Worm (Caenorhabditis elegans) whole organism, young adult: ENCODE measurements around the gene grl-31.

Source experiments
- F23B12.7 ChIP-seq: sonication (generic microtip); optimal IDR thresholded peaks from 2 replicates; lab custom pipeline; 2017; ENCODE audit warnings: missing genetic modification characterization, mild to moderate bottlenecking, missing compliant biosample characterization, antibody characterized with exemption, moderate library complexity; ENCODE audit not compliant: insufficient read depth
- F52B5.7 ChIP-seq: sonication (generic microtip); optimal IDR thresholded peaks from 2 replicates; lab custom pipeline; 2016; ENCODE audit warnings: mild to moderate bottlenecking, missing genetic modification characterization, missing compliant biosample characterization
- T26A5.8 ChIP-seq: sonication (generic microtip); optimal IDR thresholded peaks from 2 replicates; lab custom pipeline; 2016; ENCODE audit warnings: missing genetic modification characterization, missing compliant biosample characterization
- Y79H2A.3 ChIP-seq: fragments of 200-800 bp; sonication (Bioruptor generic); conservative IDR thresholded peaks from 2 replicates; pipeline ENCODE4 v1.3.6; 2022; ENCODE audit warnings: missing genetic modification reagents, missing genetic modification characterization, missing compliant biosample characterization
- ZK185.1 ChIP-seq: sonication (generic microtip); optimal IDR thresholded peaks from 2 replicates; lab custom pipeline; 2016; ENCODE audit warnings: mild to moderate bottlenecking, missing genetic modification characterization, missing compliant biosample characterization; ENCODE audit not compliant: poor library complexity, severe bottlenecking
- athp-1 ChIP-seq: sonication (generic microtip); optimal IDR thresholded peaks from 2 replicates; lab custom pipeline; 2017; ENCODE audit warnings: mild to moderate bottlenecking, missing genetic modification characterization, missing compliant biosample characterization
- attf-5 ChIP-seq: fragments of 200-800 bp; sonication (Bioruptor generic); optimal IDR thresholded peaks from 2 replicates; lab custom pipeline; 2018; ENCODE audit warnings: mild to moderate bottlenecking, missing genetic modification characterization, missing compliant biosample characterization
- bed-1 ChIP-seq: fragments of 200-800 bp; sonication (Bioruptor generic); IDR thresholded peaks from 2 replicates; pipeline ENCODE4 v1.3.6; 2022; ENCODE audit warnings: missing genetic modification reagents, missing genetic modification characterization, missing compliant biosample characterization
- cebp-2 ChIP-seq: fragments of 200-800 bp; sonication (Bioruptor generic); IDR thresholded peaks from 2 replicates; pipeline ENCODE4 v1.3.6; 2022; ENCODE audit warnings: missing genetic modification characterization, missing compliant biosample characterization
- ceh-100 ChIP-seq: fragments of 200-800 bp; sonication (Bioruptor generic); IDR thresholded peaks from 2 replicates; pipeline ENCODE4 v1.3.6; 2022; ENCODE audit warnings: missing genetic modification reagents, missing genetic modification characterization, missing compliant biosample characterization
- ceh-27 ChIP-seq: fragments of 200-800 bp; sonication (Bioruptor generic); optimal IDR thresholded peaks from 2 replicates; lab custom pipeline; 2018; ENCODE audit warnings: mild to moderate bottlenecking, missing genetic modification characterization, moderate library complexity, missing compliant biosample characterization
- ceh-58 ChIP-seq: fragments of 200-800 bp; sonication (Bioruptor generic); IDR thresholded peaks from 2 replicates; pipeline ENCODE4 v1.3.6; 2022; ENCODE audit warnings: missing genetic modification characterization, missing compliant biosample characterization
- dpl-1 ChIP-seq: fragments of 150-350 bp; optimal IDR thresholded peaks from 2 replicates; lab custom pipeline; 2014; ENCODE audit warnings: missing biosample characterization, missing genetic modification reagents, missing genetic modification characterization
- efl-1 ChIP-seq: fragments of 150-350 bp; optimal IDR thresholded peaks from 2 replicates; lab custom pipeline; 2014; ENCODE audit warnings: missing biosample characterization, missing genetic modification reagents, missing genetic modification characterization
- fkh-3 ChIP-seq: sonication (generic microtip); optimal IDR thresholded peaks from 2 replicates; lab custom pipeline; 2016; ENCODE audit warnings: mild to moderate bottlenecking, missing genetic modification characterization, missing compliant biosample characterization
- him-1 ChIP-seq: sonication (generic microtip); optimal IDR thresholded peaks from 2 replicates; lab custom pipeline; 2016; ENCODE audit warnings: missing genotype, missing genetic modification reagents, missing genetic modification characterization, missing compliant biosample characterization
- hlh-26 ChIP-seq: fragments of 200-800 bp; sonication (Bioruptor generic); conservative IDR thresholded peaks from 2 replicates; pipeline ENCODE4 v1.3.6; 2022; ENCODE audit warnings: missing genetic modification reagents, missing genetic modification characterization, missing compliant biosample characterization
- hrde-1 ChIP-seq: sonication (generic microtip); optimal IDR thresholded peaks from 2 replicates; lab custom pipeline; 2016; ENCODE audit warnings: missing genetic modification characterization, mild to moderate bottlenecking, missing compliant biosample characterization, moderate library complexity, missing genotype, missing genetic modification reagents, borderline replicate concordance
- lag-1 ChIP-seq: fragments of 200-800 bp; sonication (Bioruptor generic); IDR thresholded peaks from 2 replicates; pipeline ENCODE4 v1.3.6; 2022; ENCODE audit warnings: missing genetic modification reagents, missing genetic modification characterization, missing compliant biosample characterization
- let-607 ChIP-seq, 2 experiments: fragments of 200-800 bp in 1 of 2; sonication (Bioruptor generic) in 1 of 2; sonication (generic microtip) in 1 of 2; optimal IDR thresholded peaks; 2 replicates each; lab custom pipeline; 2016 to 2018; ENCODE audit warnings: mild to moderate bottlenecking in 2 of 2, missing compliant biosample characterization in 2 of 2, missing genetic modification characterization in 2 of 2, moderate library complexity in 2 of 2, missing genotype in 1 of 2
- lsl-1 ChIP-seq: fragments of 200-800 bp; sonication (Bioruptor generic); optimal IDR thresholded peaks from 2 replicates; lab custom pipeline; 2018; ENCODE audit warnings: mild to moderate bottlenecking, missing genetic modification characterization, moderate library complexity, missing compliant biosample characterization
- madf-6 ChIP-seq: fragments of 200-800 bp; sonication (Bioruptor generic); IDR thresholded peaks from 2 replicates; pipeline ENCODE4 v1.3.6; 2022; ENCODE audit warnings: missing genetic modification reagents, missing genetic modification characterization, missing compliant biosample characterization
- nhr-27 ChIP-seq: fragments of 200-800 bp; sonication (Bioruptor generic); optimal IDR thresholded peaks from 2 replicates; lab custom pipeline; 2018; ENCODE audit warnings: mild to moderate bottlenecking, missing genetic modification characterization, moderate library complexity, missing compliant biosample characterization
- pha-4 ChIP-seq: fragments of 150-350 bp; sonication (generic microtip); optimal IDR thresholded peaks from 2 replicates; lab custom pipeline; 2014; ENCODE audit warnings: missing biosample characterization, missing genetic modification reagents, missing genetic modification characterization
- rec-8 ChIP-seq, 2 experiments: sonication (generic microtip); optimal IDR thresholded peaks; 2 replicates each; lab custom pipeline; 2016; ENCODE audit warnings: mild to moderate bottlenecking in 2 of 2, missing genetic modification characterization in 2 of 2, missing genetic modification reagents in 2 of 2, missing genotype in 2 of 2, missing biosample characterization in 1 of 2, missing compliant biosample characterization in 1 of 2, moderate library complexity in 1 of 2
- sea-2 ChIP-seq: fragments of 200-800 bp; sonication (Bioruptor generic); IDR thresholded peaks from 2 replicates; pipeline ENCODE4 v1.3.6; 2022; ENCODE audit warnings: missing genetic modification characterization, missing compliant biosample characterization
- snpc-1.1 ChIP-seq: sonication (generic microtip); optimal IDR thresholded peaks from 2 replicates; lab custom pipeline; 2017; ENCODE audit warnings: missing genetic modification characterization, mild to moderate bottlenecking, missing compliant biosample characterization, antibody characterized with exemption, moderate library complexity, missing genotype, missing genetic modification reagents; ENCODE audit not compliant: insufficient read depth
- xnd-1 ChIP-seq: sonication (generic microtip); optimal IDR thresholded peaks from 2 replicates; lab custom pipeline; 2016; ENCODE audit warnings: missing genotype, missing genetic modification reagents, missing genetic modification characterization, missing compliant biosample characterization
- ztf-22 ChIP-seq: fragments of 200-800 bp; sonication (Bioruptor generic); optimal IDR thresholded peaks from 2 replicates; lab custom pipeline; 2018; ENCODE audit warnings: mild to moderate bottlenecking, missing genetic modification characterization, moderate library complexity, missing compliant biosample characterization
- ztf-25 ChIP-seq: fragments of 200-800 bp; sonication (Bioruptor generic); IDR thresholded peaks from 2 replicates; pipeline ENCODE4 v1.3.6; 2022; ENCODE audit warnings: missing genetic modification reagents, missing genetic modification characterization, missing compliant biosample characterization
- ztf-28 ChIP-seq: fragments of 200-800 bp; sonication (Bioruptor generic); IDR thresholded peaks from 2 replicates; pipeline ENCODE4 v1.3.6; 2022; ENCODE audit warnings: missing genetic modification reagents, missing genetic modification characterization, missing compliant biosample characterization

grl-31 gene

ce11 chrV:3546517-3546916, 11.1 kb downstream of the grl-31 start, which contains the start of gene srbc-68:
Gene srbc-68 (minus strand): TSS chrV:3546617.
- TF ChIP-seq hlh-26 (no peak), F23B12.7 (tag; lab: Kevin White, UChicago) (no peak), ztf-28 (GFP tag; lab: Robert Waterston, UW) (no peak), ceh-58 (GFP tag; lab: Robert Waterston, UW) (no peak), cebp-2 (no peak), athp-1 (tag; lab: Kevin White, UChicago) (no peak), pha-4 (tag; lab: Kevin White, UChicago) (no peak), sea-2 (GFP tag; lab: Robert Waterston, UW) (no peak), xnd-1 (tag; lab: Kevin White, UChicago) (no peak)

- TF ChIP-seq ZK185.1 (tag; lab: Kevin White, UChicago) = no peak
- TF ChIP-seq hlh-26 = no peak
- TF ChIP-seq T26A5.8 (tag; lab: Kevin White, UChicago) = no peak
- TF ChIP-seq ceh-27 (GFP tag; lab: Kevin White, UChicago) = no peak
- TF ChIP-seq F52B5.7 (tag; lab: Kevin White, UChicago) = no peak
- no peak for TF ChIP-seq xnd-1 (tag; lab: Kevin White, UChicago)
- TF ChIP-seq ztf-28 (GFP tag; lab: Robert Waterston, UW) = no peak
- no peak for TF ChIP-seq Y79H2A.3 (GFP tag; lab: Robert Waterston, UW)
- TF ChIP-seq madf-6 (GFP tag; lab: Robert Waterston, UW) = no peak
- TF ChIP-seq bed-1 (GFP tag; lab: Robert Waterston, UW) = no peak
- TF ChIP-seq let-607 (tag; optimal IDR thresholded peaks at IDR 0.05; lab: Kevin White, UChicago) = no peak
- TF ChIP-seq ztf-25 (GFP tag; lab: Robert Waterston, UW) = no peak
- TF ChIP-seq dpl-1 (GFP tag; lab: Kevin White, UChicago) = no peak
- TF ChIP-seq nhr-27 (tag; lab: Kevin White, UChicago) = no peak
- TF ChIP-seq efl-1 = no peak
- TF ChIP-seq ztf-22 (GFP tag; lab: Kevin White, UChicago) = no peak
- TF ChIP-seq rec-8 (tag; optimal IDR thresholded peaks at IDR 0.05; lab: Kevin White, UChicago) = no peak
These were observed 14.2 kb downstream of the grl-31 start, which contains the start of gene nhr-222 for ce11 chrV:3543344-3543743. Gene nhr-222 (minus strand): TSS chrV:3543444.

DNA sequence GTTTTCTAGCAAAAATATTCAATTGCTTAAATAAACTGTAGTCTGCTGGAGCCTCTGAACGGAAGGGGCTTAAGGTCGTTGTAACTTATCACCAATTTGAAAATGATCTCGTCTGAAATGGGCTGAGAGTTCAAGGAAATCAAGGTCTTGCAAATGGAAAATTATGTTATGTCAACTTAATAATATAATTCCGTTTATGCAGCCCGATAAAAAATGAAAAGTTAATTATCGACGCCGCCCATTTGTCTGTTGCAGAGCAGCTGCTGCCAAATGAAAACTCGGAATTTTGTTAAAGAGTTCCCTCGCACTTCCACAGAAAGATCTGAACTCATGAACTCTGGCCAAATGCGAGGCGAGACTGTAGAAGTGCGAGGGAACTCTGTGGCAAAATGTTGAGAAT, 16.5 kb downstream of the grl-31 start, which contains the start of gene srbc-67:
TSS of gene srbc-67 (minus strand) at position 101 of the 400 bp plus-strand sequence.
- TF ChIP-seq lsl-1 (GFP tag; lab: Kevin White, UChicago) (no peak), attf-5 (no peak), ceh-100 (no peak), lag-1 (GFP tag; lab: Robert Waterston, UW) (no peak), snpc-1.1 (no peak), fkh-3 (tag; lab: Kevin White, UChicago) (no peak)

DNA sequence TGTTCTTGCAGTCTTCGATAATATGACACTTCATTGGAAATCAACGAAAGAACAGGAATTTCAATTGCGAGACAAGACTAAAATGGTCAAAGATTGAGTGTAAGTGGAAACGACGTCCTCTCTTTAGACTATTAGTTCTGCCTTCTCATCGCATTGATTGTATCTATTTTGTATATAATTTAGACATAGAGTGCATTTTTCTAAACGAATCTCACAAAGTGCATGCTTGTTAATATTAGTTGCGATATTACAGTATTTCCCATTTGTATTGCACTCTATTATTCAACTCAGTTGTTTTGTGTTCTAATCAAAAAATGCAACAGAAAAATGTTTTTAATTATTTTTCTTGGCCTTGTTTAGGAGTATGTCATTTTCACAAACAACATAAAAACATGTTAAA, 19.3 kb downstream of the grl-31 start, which contains the start of gene nhr-93:
TSS of gene nhr-93 (minus strand) at position 101 of the 400 bp plus-strand sequence.
- TF ChIP-seq rec-8 (tag; optimal IDR thresholded peaks at IDR 0.05; lab: Kevin White, UChicago) = no peak
- TF ChIP-seq him-1 (tag; lab: Kevin White, UChicago) = no peak
- no peak for TF ChIP-seq hrde-1 (tag; lab: Kevin White, UChicago)
- TF ChIP-seq, all 124 proteins: peak for 0
